Worm (Caenorhabditis elegans) whole organism, L3 larva: ENCODE measurements around the gene col-143.

ENCODE experiments used
- ZK546.5 ChIP-seq: sonication (generic microtip); optimal IDR thresholded peaks from 2 replicates; lab custom pipeline; 2017; ENCODE audit warnings: missing biosample characterization, missing genetic modification characterization
- aly-2 ChIP-seq: fragments of 150-350 bp; optimal IDR thresholded peaks from 2 replicates; lab custom pipeline; 2014; ENCODE audit warnings: missing biosample characterization, missing genetic modification characterization
- ama-1 ChIP-seq: fragments of 150-350 bp; optimal IDR thresholded peaks from 2 replicates; lab custom pipeline; 2018
- ceh-82 ChIP-seq: fragments of 150-350 bp; optimal IDR thresholded peaks from 2 replicates; lab custom pipeline; 2014; ENCODE audit warnings: missing biosample characterization, missing genetic modification characterization
- daf-12 ChIP-seq: fragments of 150-350 bp; optimal IDR thresholded peaks from 2 replicates; lab custom pipeline; 2014; ENCODE audit warnings: missing biosample characterization, missing genetic modification reagents, missing genetic modification characterization
- egl-5 ChIP-seq: fragments of 150-350 bp; optimal IDR thresholded peaks from 2 replicates; lab custom pipeline; 2017; ENCODE audit warnings: missing biosample characterization, missing genetic modification reagents, missing genetic modification characterization, inconsistent platforms
- fos-1 ChIP-seq: fragments of 150-350 bp; optimal IDR thresholded peaks from 2 replicates; lab custom pipeline; 2014; ENCODE audit warnings: missing biosample characterization, missing genetic modification characterization
- mdl-1 ChIP-seq: fragments of 150-350 bp; optimal IDR thresholded peaks from 2 replicates; lab custom pipeline; 2014; ENCODE audit warnings: missing biosample characterization, missing genetic modification characterization
- nhr-76 ChIP-seq: fragments of 150-350 bp; sonication (generic microtip); optimal IDR thresholded peaks from 5 replicates; lab custom pipeline; 2014; ENCODE audit warnings: missing biosample characterization, missing genetic modification characterization
- pha-4 ChIP-seq: fragments of 150-350 bp; optimal IDR thresholded peaks from 2 replicates; lab custom pipeline; 2014; ENCODE audit warnings: missing biosample characterization, missing genetic modification reagents, missing genetic modification characterization
- unc-62 ChIP-seq: fragments of 150-350 bp; sonication (generic microtip); optimal IDR thresholded peaks from 4 replicates; lab custom pipeline; 2014; ENCODE audit warnings: missing biosample characterization, missing genetic modification reagents, missing genetic modification characterization
- zag-1 ChIP-seq: fragments of 150-350 bp; optimal IDR thresholded peaks from 2 replicates; lab custom pipeline; 2014; ENCODE audit warnings: missing biosample characterization, missing genetic modification characterization

- TF ChIP-seq nhr-76 (no peak), ZK546.5 (tag; lab: Kevin White, UChicago) (no peak), daf-12 (tag; lab: Kevin White, UChicago) (no peak), pha-4 (tag; lab: Kevin White, UChicago) (no peak), aly-2 (tag; lab: Kevin White, UChicago) (no peak), mdl-1 (tag; lab: Kevin White, UChicago) (no peak), egl-5 (no peak), ama-1 (no peak), unc-62 (GFP tag; lab: Kevin White, UChicago) (no peak), fos-1 (tag; lab: Kevin White, UChicago) (no peak), zag-1 (tag; lab: Kevin White, UChicago) (no peak), ceh-82 (no peak)
Observed at ce11 chrV:6819812-6820211, 15.6 kb upstream of the col-143 start, which contains the start of gene dmsr-13.
